Fruit fly (Drosophila melanogaster) whole organism, embryonic: ENCODE results near the gene Cpr23B.
A peak's percentile ranks its signal among the peaks of the same experiment; 100 is the strongest.

Source experiments
- CG10147 ChIP-seq: fragments of 200-800 bp; sonication (Bioruptor generic); optimal IDR thresholded peaks from 2 replicates; lab custom pipeline; 2019; ENCODE audit warnings: missing biosample characterization, mild to moderate bottlenecking, missing genetic modification characterization, moderate library complexity
- CG1024 ChIP-seq: fragments of 200-800 bp; sonication (Bioruptor generic); IDR thresholded peaks from 2 replicates; pipeline ENCODE4 v1.3.6; 2022; ENCODE audit warnings: missing biosample characterization, missing genetic modification characterization
- CG11456 ChIP-seq: fragments of 200-800 bp; sonication (Bioruptor generic); IDR thresholded peaks from 3 replicates; pipeline ENCODE4 v1.3.6; 2022; ENCODE audit warnings: missing biosample characterization, missing genetic modification characterization
- CG11560 ChIP-seq: fragments of 200-800 bp; sonication (Bioruptor generic); IDR thresholded peaks from 3 replicates; pipeline ENCODE4 v1.3.6; 2022; ENCODE audit warnings: missing biosample characterization, missing genetic modification characterization
- CG11723 ChIP-seq: fragments of 200-800 bp; sonication (Bioruptor generic); optimal IDR thresholded peaks from 2 replicates; lab custom pipeline; 2017; ENCODE audit warnings: missing biosample characterization, mild to moderate bottlenecking, missing genetic modification characterization
- CG12071 ChIP-seq: fragments of 200-800 bp; sonication (Bioruptor generic); optimal IDR thresholded peaks from 3 replicates; lab custom pipeline; 2018; ENCODE audit warnings: missing biosample characterization, mild to moderate bottlenecking, missing genetic modification characterization
- CG12104 ChIP-seq: fragments of 200-800 bp; sonication (Bioruptor generic); optimal IDR thresholded peaks from 3 replicates; lab custom pipeline; 2016; ENCODE audit warnings: missing biosample characterization, missing genetic modification characterization
- CG12942 ChIP-seq: fragments of 200-800 bp; sonication (Bioruptor generic); optimal IDR thresholded peaks from 3 replicates; lab custom pipeline; 2016; ENCODE audit warnings: missing biosample characterization, missing genetic modification characterization
- CG13287 ChIP-seq: fragments of 200-800 bp; sonication (Bioruptor generic); IDR thresholded peaks from 2 replicates; pipeline ENCODE4 v1.3.6; 2022; ENCODE audit warnings: missing biosample characterization, missing genetic modification characterization; ENCODE audit not compliant: partially characterized antibody
- CG14667 ChIP-seq: fragments of 200-800 bp; sonication (Bioruptor generic); IDR thresholded peaks from 2 replicates; pipeline ENCODE4 v1.3.6; 2022; ENCODE audit warnings: missing biosample characterization, missing genetic modification characterization
- CG15073 ChIP-seq: fragments of 200-800 bp; sonication (Bioruptor generic); optimal IDR thresholded peaks from 2 replicates; lab custom pipeline; 2016; ENCODE audit warnings: missing biosample characterization, missing genetic modification characterization
- CG15696 ChIP-seq: fragments of 200-800 bp; sonication (Bioruptor generic); optimal IDR thresholded peaks from 2 replicates; lab custom pipeline; 2019; ENCODE audit warnings: missing biosample characterization, mild to moderate bottlenecking, missing genetic modification characterization, moderate library complexity
- CG17912 ChIP-seq: fragments of 200-800 bp; sonication (Bioruptor generic); optimal IDR thresholded peaks from 2 replicates; lab custom pipeline; 2018; ENCODE audit warnings: missing biosample characterization, mild to moderate bottlenecking, missing genetic modification characterization
- CG1832 ChIP-seq: fragments of 200-800 bp; sonication (Bioruptor generic); optimal IDR thresholded peaks from 2 replicates; lab custom pipeline; 2017; ENCODE audit warnings: missing biosample characterization, mild to moderate bottlenecking, missing genetic modification characterization, inconsistent platforms
- CG3847 ChIP-seq: fragments of 200-800 bp; sonication (Bioruptor generic); IDR thresholded peaks from 2 replicates; pipeline ENCODE4 v1.3.6; 2022; ENCODE audit warnings: missing biosample characterization, missing genetic modification characterization
- CG4707 ChIP-seq: fragments of 200-800 bp; sonication (Bioruptor generic); optimal IDR thresholded peaks from 2 replicates; lab custom pipeline; 2018; ENCODE audit warnings: missing biosample characterization, mild to moderate bottlenecking, missing genetic modification characterization, moderate library complexity
- CG4730 ChIP-seq: fragments of 200-800 bp; sonication (Bioruptor generic); IDR thresholded peaks from 2 replicates; pipeline ENCODE4 v1.3.6; 2022; ENCODE audit warnings: missing biosample characterization, missing genetic modification characterization
- CG6854 ChIP-seq: fragments of 200-800 bp; sonication (Bioruptor generic); optimal IDR thresholded peaks from 3 replicates; lab custom pipeline; 2017; ENCODE audit warnings: missing biosample characterization, mild to moderate bottlenecking, missing genetic modification characterization
- CG8290 ChIP-seq, 3 experiments: fragments of 200-800 bp; sonication (Bioruptor generic); optimal IDR thresholded peaks; 2 replicates each; lab custom pipeline; 2016 to 2019; ENCODE audit warnings: missing biosample characterization in 3 of 3, missing genetic modification characterization in 3 of 3, mild to moderate bottlenecking in 2 of 3, moderate library complexity in 1 of 3
- CG8924 ChIP-seq: fragments of 200-800 bp; optimal IDR thresholded peaks from 3 replicates; lab custom pipeline; 2019; ENCODE audit warnings: missing biosample characterization, mild to moderate bottlenecking, missing genetic modification characterization, moderate library complexity
- CG9215 ChIP-seq: fragments of 200-800 bp; sonication (Bioruptor generic); IDR thresholded peaks from 2 replicates; pipeline ENCODE4 v1.3.6; 2022; ENCODE audit warnings: missing biosample characterization, missing genetic modification characterization
- CG9932 ChIP-seq: fragments of 200-800 bp; sonication (Bioruptor generic); IDR thresholded peaks from 2 replicates; pipeline ENCODE4 v1.3.6; 2022; ENCODE audit warnings: missing biosample characterization, missing genetic modification characterization
- CoRest ChIP-seq: fragments of 200-800 bp; sonication (Bioruptor generic); optimal IDR thresholded peaks from 3 replicates; lab custom pipeline; 2018; ENCODE audit warnings: missing biosample characterization, mild to moderate bottlenecking, missing genetic modification characterization, moderate library complexity
- CrebB ChIP-seq: fragments of 200-800 bp; sonication (Bioruptor generic); optimal IDR thresholded peaks from 3 replicates; lab custom pipeline; 2018; ENCODE audit warnings: missing biosample characterization, mild to moderate bottlenecking, missing genetic modification characterization
- Dad ChIP-seq: fragments of 200-800 bp; sonication (Bioruptor generic); optimal IDR thresholded peaks from 3 replicates; lab custom pipeline; 2016; ENCODE audit warnings: missing biosample characterization, missing genetic modification characterization
- Gsc ChIP-seq: fragments of 200-800 bp; sonication (Bioruptor generic); IDR thresholded peaks from 2 replicates; pipeline ENCODE4 v1.3.6; 2022; ENCODE audit warnings: missing biosample characterization, missing genetic modification characterization
- Gug ChIP-seq: fragments of 200-800 bp; sonication (Bioruptor generic); IDR thresholded peaks from 4 replicates; pipeline ENCODE4 v1.3.6; 2022; ENCODE audit warnings: missing biosample characterization, missing genetic modification characterization
- HLH54F ChIP-seq: fragments of 200-800 bp; sonication (Bioruptor generic); optimal IDR thresholded peaks from 3 replicates; lab custom pipeline; 2016; ENCODE audit warnings: missing biosample characterization, missing genetic modification characterization
- Med ChIP-seq: fragments of 200-800 bp; sonication (Bioruptor generic); peaks from one replicate; lab custom pipeline; 2016; ENCODE audit warnings: missing biosample characterization, missing genetic modification characterization, mild to moderate bottlenecking, inconsistent platforms, moderate library complexity
- Neu2 ChIP-seq: fragments of 200-800 bp; sonication (Bioruptor generic); optimal IDR thresholded peaks from 3 replicates; lab custom pipeline; 2016; ENCODE audit warnings: missing biosample characterization, missing genetic modification characterization, borderline replicate concordance
- Oli ChIP-seq: fragments of 200-800 bp; sonication (Bioruptor generic); optimal IDR thresholded peaks from 2 replicates; lab custom pipeline; 2018; ENCODE audit warnings: missing biosample characterization, mild to moderate bottlenecking, missing genetic modification characterization, moderate library complexity
- PHDP ChIP-seq: fragments of 200-800 bp; sonication (Bioruptor generic); optimal IDR thresholded peaks from 3 replicates; lab custom pipeline; 2018; ENCODE audit warnings: missing biosample characterization, mild to moderate bottlenecking, missing genetic modification characterization, moderate library complexity
- Usf ChIP-seq: fragments of 200-800 bp; sonication (Bioruptor generic); optimal IDR thresholded peaks from 2 replicates; lab custom pipeline; 2017; ENCODE audit warnings: missing genotype, missing biosample characterization, missing genetic modification characterization
- Vsx1 ChIP-seq: fragments of 200-800 bp; sonication (Bioruptor generic); optimal IDR thresholded peaks from 2 replicates; lab custom pipeline; 2017; ENCODE audit warnings: missing biosample characterization, mild to moderate bottlenecking, missing genetic modification characterization, missing genetic modification reagents
- bcd ChIP-seq: fragments of 200-800 bp; sonication (Bioruptor generic); optimal IDR thresholded peaks from 2 replicates; lab custom pipeline; 2017; ENCODE audit warnings: missing biosample characterization, mild to moderate bottlenecking, missing genetic modification characterization
- btn ChIP-seq: fragments of 200-800 bp; sonication (Bioruptor generic); optimal IDR thresholded peaks from 2 replicates; lab custom pipeline; 2016; ENCODE audit warnings: missing biosample characterization, missing genetic modification characterization
- cg ChIP-seq: fragments of 200-800 bp; sonication (Bioruptor generic); optimal IDR thresholded peaks from 3 replicates; lab custom pipeline; 2019; ENCODE audit warnings: missing biosample characterization, mild to moderate bottlenecking, missing genetic modification characterization, moderate library complexity
- chn ChIP-seq: fragments of 200-800 bp; sonication (Bioruptor generic); optimal IDR thresholded peaks from 2 replicates; lab custom pipeline; 2016; ENCODE audit warnings: missing biosample characterization, missing genetic modification characterization
- ftz-f1 ChIP-seq: fragments of 200-800 bp; sonication (Bioruptor generic); optimal IDR thresholded peaks from 2 replicates; lab custom pipeline; 2016; ENCODE audit warnings: missing biosample characterization, missing genetic modification characterization
- grau ChIP-seq: fragments of 200-800 bp; optimal IDR thresholded peaks from 3 replicates; lab custom pipeline; 2019; ENCODE audit warnings: missing biosample characterization, mild to moderate bottlenecking, missing genetic modification characterization, moderate library complexity
- gsb-n ChIP-seq: fragments of 200-800 bp; sonication (Bioruptor generic); optimal IDR thresholded peaks from 3 replicates; lab custom pipeline; 2018; ENCODE audit warnings: missing biosample characterization, mild to moderate bottlenecking, missing genetic modification characterization
- gt ChIP-seq: fragments of 200-800 bp; sonication (Bioruptor generic); IDR thresholded peaks from 2 replicates; pipeline ENCODE4 v1.3.6; 2022; ENCODE audit warnings: missing biosample characterization, missing genetic modification characterization
- kah ChIP-seq: fragments of 200-800 bp; sonication (Bioruptor generic); optimal IDR thresholded peaks from 2 replicates; lab custom pipeline; 2018; ENCODE audit warnings: missing biosample characterization, mild to moderate bottlenecking, missing genetic modification characterization
- kni ChIP-seq: fragments of 200-800 bp; sonication (Bioruptor generic); optimal IDR thresholded peaks from 3 replicates; lab custom pipeline; 2017; ENCODE audit warnings: mild to moderate bottlenecking, missing biosample characterization, missing genetic modification reagents, missing genetic modification characterization
- knrl ChIP-seq: fragments of 200-800 bp; sonication (Bioruptor generic); IDR thresholded peaks from 3 replicates; pipeline ENCODE4 v1.3.6; 2022; ENCODE audit warnings: missing biosample characterization, missing genetic modification characterization; ENCODE audit not compliant: partially characterized antibody
- lola ChIP-seq, 3 experiments: fragments of >200 bp in 2 of 3; fragments of 200-800 bp in 1 of 3; sonication (Bioruptor generic) in 1 of 3; optimal IDR thresholded peaks; 2 replicates each; lab custom pipeline; 2017 to 2019; ENCODE audit warnings: missing biosample characterization in 3 of 3, missing genetic modification characterization in 3 of 3, mild to moderate bottlenecking in 1 of 3, moderate library complexity in 1 of 3
- onecut ChIP-seq: fragments of 200-800 bp; sonication (Bioruptor generic); IDR thresholded peaks from 2 replicates; pipeline ENCODE4 v1.3.6; 2022; ENCODE audit warnings: missing biosample characterization, missing genetic modification characterization
- peb ChIP-seq: fragments of 200-800 bp; sonication (Bioruptor generic); IDR thresholded peaks from 2 replicates; pipeline ENCODE4 v1.3.6; 2022; ENCODE audit warnings: missing biosample characterization, missing genetic modification characterization
- pho ChIP-seq: fragments of 200-800 bp; sonication (Bioruptor generic); optimal IDR thresholded peaks from 2 replicates; lab custom pipeline; 2016; ENCODE audit warnings: missing biosample characterization, missing genetic modification characterization

Cpr23B gene

DNA sequence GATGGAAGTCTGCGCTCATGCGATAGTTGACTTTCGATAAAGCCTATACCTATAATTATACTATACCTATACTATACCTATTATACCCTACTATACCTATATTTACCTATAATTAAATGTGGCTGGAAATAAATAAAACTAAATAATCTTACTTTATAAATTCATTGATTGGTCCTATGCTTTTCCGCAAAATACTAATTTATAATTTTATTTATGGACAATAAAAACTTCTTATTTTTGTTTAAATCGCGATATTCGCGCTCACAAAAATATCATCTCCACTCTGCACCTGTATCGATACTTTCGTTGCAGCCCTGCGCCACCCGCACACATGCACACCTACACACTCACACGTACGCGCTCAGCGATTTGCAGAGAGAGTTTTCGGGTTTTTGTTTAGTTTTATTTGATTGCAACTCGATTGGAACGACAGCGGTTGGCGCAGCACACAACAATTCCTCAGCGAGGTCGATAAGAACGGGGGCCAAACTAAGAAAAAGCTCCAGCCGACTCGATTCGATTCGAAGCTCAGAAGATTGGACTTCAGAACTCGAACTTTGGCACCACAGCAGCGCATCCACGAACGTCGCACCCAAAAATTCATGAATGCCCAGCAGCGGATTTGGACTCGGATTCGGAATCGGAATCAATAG lies 36.5 kb downstream of the Cpr23B start, which contains the start of gene CG8814:
TSS of gene CG8814 (plus strand) at position 349 of the 653 bp plus-strand sequence.
- TF ChIP-seq peb (GFP tag; lab: Robert Waterston, UW) (no peak), CG15073 (GFP tag; lab: Kevin White, UChicago) (no peak), CG11456 (GFP tag; lab: Robert Waterston, UW) (peak; percentile 68; the same call in 2 of the 3 replicates), CG11560 (peak; percentile 67; the same call in 1 of the 3 replicates), CG4730 (GFP tag; lab: Robert Waterston, UW) (peak; percentile 50), CG12942 (GFP tag; lab: Kevin White, UChicago) (peak; percentile 65), CG15696 (tag; lab: Kevin White, UChicago) (peak; percentile 74), CG1832 (GFP tag; lab: Kevin White, UChicago) (no peak), CG6854 (GFP tag; lab: Kevin White, UChicago) (no peak), btn (GFP tag; lab: Kevin White, UChicago) (no peak), Neu2 (GFP tag; lab: Kevin White, UChicago) (no peak), CG3847 (peak; percentile 73), Oli (tag; lab: Kevin White, UChicago) (peak; percentile 4), kah (no peak), Usf (peak; percentile 28), Dad (GFP tag; lab: Kevin White, UChicago) (no peak), CG1024 (GFP tag; lab: Robert Waterston, UW) (no peak), Gug (GFP tag; lab: Robert Waterston, UW) (peak; percentile 77; the same call in 3 of the 4 replicates), gsb-n (tag; lab: Kevin White, UChicago) (peak; percentile 46), bcd (GFP tag; lab: Kevin White, UChicago) (peak; percentile 67), Vsx1 (GFP tag; lab: Kevin White, UChicago) (no peak), CG13287 (peak; percentile 80), CG17912 (GFP tag; lab: Kevin White, UChicago) (no peak), CG12104 (GFP tag; lab: Kevin White, UChicago) (peak; percentile 68), CG8924 (tag; lab: Kevin White, UChicago) (peak; percentile 82), PHDP (tag; lab: Kevin White, UChicago) (no peak), CG4707 (GFP tag; lab: Kevin White, UChicago) (no peak), Gsc (no peak), CG8290 (GFP tag; optimal IDR thresholded peaks at IDR 0.05; lab: Kevin White, UChicago) (peak; percentile 77), CG8290 (tag; optimal IDR thresholded peaks at IDR 0.05; lab: Kevin White, UChicago) (peak in 1 of 2 experiments; percentile 71), CG12071 (GFP tag; lab: Kevin White, UChicago) (peak; percentile 34), Med (GFP tag; lab: Kevin White, UChicago) (peak; percentile 83), kni (GFP tag; lab: Kevin White, UChicago) (peak; percentile 33), CoRest (tag; lab: Kevin White, UChicago) (peak; percentile 87), CrebB (tag; lab: Kevin White, UChicago) (no peak), HLH54F (GFP tag; lab: Kevin White, UChicago) (peak; percentile 15), CG9932 (GFP tag; lab: Robert Waterston, UW) (peak; percentile 90), lola (GFP tag; optimal IDR thresholded peaks at IDR 0.05; lab: Kevin White, UChicago) (peak in 1 of 3 experiments; percentile 74), gt (GFP tag; lab: Robert Waterston, UW) (no peak), knrl (GFP tag; lab: Robert Waterston, UW) (peak; percentile 89), onecut (no peak), CG14667 (GFP tag; lab: Robert Waterston, UW) (peak; percentile 38; the same call in 1 of the 2 replicates), chn (GFP tag; lab: Kevin White, UChicago) (no peak), CG9215 (peak; percentile 80), CG11723 (GFP tag; lab: Kevin White, UChicago) (peak; percentile 31), CG10147 (peak; percentile 69), pho (GFP tag; lab: Kevin White, UChicago) (peak; percentile 57), grau (tag; lab: Kevin White, UChicago) (peak; percentile 71), ftz-f1 (GFP tag; lab: Kevin White, UChicago) (no peak), cg (GFP tag; lab: Kevin White, UChicago) (peak; percentile 96)
